Fruit fly (Drosophila melanogaster) whole organism, wandering third instar larva: ENCODE measurements around the gene Sodh2.

Experiments
- Abd-B ChIP-seq: fragments of >200 bp; optimal IDR thresholded peaks from 2 replicates; lab custom pipeline; 2017; ENCODE audit warnings: missing biosample characterization, missing genetic modification characterization
- GATAd ChIP-seq: sonication (Bioruptor generic); optimal IDR thresholded peaks from 2 replicates; lab custom pipeline; 2016; ENCODE audit warnings: missing biosample characterization, missing genetic modification characterization
- Hr78 ChIP-seq: fragments of >200 bp; optimal IDR thresholded peaks from 2 replicates; lab custom pipeline; 2017; ENCODE audit warnings: missing biosample characterization, missing genetic modification characterization
- dl ChIP-seq, 2 experiments: fragments of 175-275, 200-275 bp in 1 of 2; fragments of 200-275 bp in 1 of 2; sonication (Bioruptor generic); optimal IDR thresholded peaks; lab custom pipeline; 2018; ENCODE audit warnings: mild to moderate bottlenecking in 2 of 2, missing biosample characterization in 2 of 2, missing genetic modification characterization in 2 of 2, moderate library complexity in 2 of 2; ENCODE audit not compliant: partially characterized antibody in 2 of 2, insufficient read depth in 1 of 2
- fru ChIP-seq: fragments of 200-800 bp; sonication (Bioruptor generic); optimal IDR thresholded peaks from 3 replicates; lab custom pipeline; 2016; ENCODE audit warnings: missing biosample characterization, mild to moderate bottlenecking, missing genetic modification characterization
- h ChIP-seq: fragments of 200-800 bp; sonication (Bioruptor generic); optimal IDR thresholded peaks from 3 replicates; lab custom pipeline; 2016; ENCODE audit warnings: missing biosample characterization, mild to moderate bottlenecking, missing genetic modification characterization
- lola ChIP-seq: fragments of >200 bp; optimal IDR thresholded peaks from 2 replicates; lab custom pipeline; 2017; ENCODE audit warnings: missing biosample characterization, missing genetic modification characterization
- psq ChIP-seq: fragments of 200-800 bp; sonication (Bioruptor generic); optimal IDR thresholded peaks from 3 replicates; lab custom pipeline; 2017; ENCODE audit warnings: missing biosample characterization, mild to moderate bottlenecking, missing genetic modification characterization, moderate library complexity
- rgr ChIP-seq: fragments of 200-800 bp; sonication (Bioruptor generic); optimal IDR thresholded peaks from 3 replicates; lab custom pipeline; 2016; ENCODE audit warnings: missing biosample characterization, mild to moderate bottlenecking, missing genetic modification characterization

DNA sequence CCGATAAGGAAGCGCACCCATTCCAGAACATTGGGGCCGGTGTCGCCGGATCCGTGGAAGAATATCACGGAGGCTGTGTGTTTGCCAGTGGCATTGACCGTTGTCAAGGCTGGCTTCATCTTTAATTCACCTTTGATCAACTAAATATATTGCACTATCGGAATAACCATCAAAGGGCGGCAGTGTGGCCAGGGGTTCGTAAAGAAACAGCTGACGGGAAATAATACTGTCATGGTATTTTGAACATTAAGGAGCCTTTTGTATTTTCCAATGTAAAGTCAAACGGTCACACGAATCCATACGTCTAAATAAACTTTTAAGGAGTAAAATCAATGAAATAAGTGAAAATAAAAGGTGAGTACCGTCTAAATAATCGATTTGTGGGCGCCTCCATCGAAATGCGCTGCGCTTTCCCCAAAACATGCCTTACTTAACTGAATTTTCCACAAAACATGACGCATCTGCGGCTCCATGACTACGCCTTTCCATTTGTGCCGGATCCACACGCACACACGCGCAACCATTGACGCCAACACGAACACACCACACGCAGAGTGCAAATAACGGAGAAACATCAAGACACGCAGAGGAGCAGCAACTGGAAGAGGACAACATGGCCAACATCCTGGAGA lies 21.8 kb upstream of the Sodh2 start, which contains the start of the genes CG6567 and CG4511:
- no peak for TF ChIP-seq h
- no peak for TF ChIP-seq fru (GFP tag; lab: Kevin White, UChicago)
- no peak for TF ChIP-seq dl (GFP tag; optimal IDR thresholded peaks at IDR 0.05; lab: Kevin White, UChicago; ENCODE audit: insufficient read depth in 1 of 2, partially characterized antibody in 2 of 2)
- no peak for TF ChIP-seq psq (GFP tag; lab: Kevin White, UChicago)
- TF ChIP-seq GATAd (GFP tag; lab: Kevin White, UChicago), result no peak
- no peak for TF ChIP-seq rgr (GFP tag; lab: Kevin White, UChicago)
- no peak for TF ChIP-seq lola (GFP tag; lab: Kevin White, UChicago)
- TF ChIP-seq Abd-B, result no peak
- TF ChIP-seq Hr78, result no peak
